Fruit fly (Drosophila melanogaster) whole organism, embryonic: Measurements from ENCODE around the gene CG42299.

Experiments
- Ada2b ChIP-seq: fragments of 200-800 bp; sonication (Bioruptor generic); IDR thresholded peaks from 2 replicates; pipeline ENCODE4 v1.3.6; 2022; ENCODE audit warnings: missing biosample characterization, missing genetic modification characterization
- CG10321 ChIP-seq: fragments of 200-800 bp; sonication (Bioruptor generic); IDR thresholded peaks from 2 replicates; pipeline ENCODE4 v1.3.6; 2022; ENCODE audit warnings: missing biosample characterization, missing genetic modification characterization
- CG10366 ChIP-seq: fragments of 200-800 bp; sonication (Bioruptor generic); IDR thresholded peaks from 2 replicates; pipeline ENCODE4 v1.3.6; 2022; ENCODE audit warnings: missing biosample characterization, missing genetic modification characterization
- CG12104 ChIP-seq: fragments of 200-800 bp; sonication (Bioruptor generic); optimal IDR thresholded peaks from 3 replicates; lab custom pipeline; 2016; ENCODE audit warnings: missing biosample characterization, missing genetic modification characterization
- CG1233 ChIP-seq: fragments of 200-800 bp; sonication (Bioruptor generic); optimal IDR thresholded peaks from 4 replicates; lab custom pipeline; 2018; ENCODE audit warnings: missing biosample characterization, mild to moderate bottlenecking, missing genetic modification characterization
- CG12659 ChIP-seq: fragments of 200-800 bp; sonication (Bioruptor generic); optimal IDR thresholded peaks from 3 replicates; lab custom pipeline; 2017; ENCODE audit warnings: mild to moderate bottlenecking, missing biosample characterization, missing genetic modification reagents, missing genetic modification characterization
- CG12942 ChIP-seq: fragments of 200-800 bp; sonication (Bioruptor generic); optimal IDR thresholded peaks from 3 replicates; lab custom pipeline; 2016; ENCODE audit warnings: missing biosample characterization, missing genetic modification characterization
- CG13424 ChIP-seq: fragments of 200-800 bp; sonication (Bioruptor generic); optimal IDR thresholded peaks from 2 replicates; lab custom pipeline; 2019; ENCODE audit warnings: missing biosample characterization, mild to moderate bottlenecking, missing genetic modification characterization, moderate library complexity
- CG13775 ChIP-seq: fragments of 200-800 bp; sonication (Bioruptor generic); optimal IDR thresholded peaks from 3 replicates; lab custom pipeline; 2017; ENCODE audit warnings: missing biosample characterization, mild to moderate bottlenecking, missing genetic modification characterization
- CG16779 ChIP-seq: fragments of 200-800 bp; sonication (Bioruptor generic); IDR thresholded peaks from 2 replicates; pipeline ENCODE4 v1.3.6; 2022; ENCODE audit warnings: missing biosample characterization, missing genetic modification characterization
- CG17385 ChIP-seq: fragments of 200-800 bp; sonication (Bioruptor generic); optimal IDR thresholded peaks from 3 replicates; lab custom pipeline; 2018; ENCODE audit warnings: missing biosample characterization, mild to moderate bottlenecking, missing genetic modification characterization
- CG17568 ChIP-seq: fragments of 200-800 bp; sonication (Bioruptor generic); optimal IDR thresholded peaks from 2 replicates; lab custom pipeline; 2018; ENCODE audit warnings: missing biosample characterization, mild to moderate bottlenecking, missing genetic modification characterization, moderate library complexity
- CG18619 ChIP-seq: fragments of 200-800 bp; sonication (Bioruptor generic); optimal IDR thresholded peaks from 3 replicates; lab custom pipeline; 2017; ENCODE audit warnings: missing biosample characterization, mild to moderate bottlenecking, missing genetic modification characterization
- CG18764 ChIP-seq: fragments of 200-800 bp; sonication (Bioruptor generic); optimal IDR thresholded peaks from 3 replicates; lab custom pipeline; 2016; ENCODE audit warnings: missing biosample characterization, missing genetic modification characterization
- CG2129 ChIP-seq: fragments of 200-800 bp; sonication (Bioruptor generic); IDR thresholded peaks from 2 replicates; pipeline ENCODE4 v1.3.6; 2022; ENCODE audit warnings: missing biosample characterization, missing genetic modification characterization; ENCODE audit not compliant: partially characterized antibody
- CG2678 ChIP-seq: fragments of 200-800 bp; sonication (Bioruptor generic); optimal IDR thresholded peaks from 3 replicates; lab custom pipeline; 2019; ENCODE audit warnings: missing biosample characterization, mild to moderate bottlenecking, missing genetic modification characterization, moderate library complexity
- CG3065 ChIP-seq: fragments of 200-800 bp; sonication (Bioruptor generic); optimal IDR thresholded peaks from 2 replicates; lab custom pipeline; 2016; ENCODE audit warnings: missing biosample characterization, missing genetic modification characterization
- CG3847 ChIP-seq: fragments of 200-800 bp; sonication (Bioruptor generic); IDR thresholded peaks from 2 replicates; pipeline ENCODE4 v1.3.6; 2022; ENCODE audit warnings: missing biosample characterization, missing genetic modification characterization
- CG3995 ChIP-seq: fragments of 200-800 bp; sonication (Bioruptor generic); optimal IDR thresholded peaks from 3 replicates; lab custom pipeline; 2016; ENCODE audit warnings: missing biosample characterization, missing genetic modification characterization
- CG42726 ChIP-seq: fragments of 200-800 bp; sonication (Bioruptor generic); IDR thresholded peaks from 2 replicates; pipeline ENCODE4 v1.3.6; 2022; ENCODE audit warnings: missing biosample characterization, missing genetic modification characterization; ENCODE audit not compliant: partially characterized antibody
- CG7372 ChIP-seq: fragments of 200-800 bp; sonication (Bioruptor generic); IDR thresholded peaks from 2 replicates; pipeline ENCODE4 v1.3.6; 2022; ENCODE audit warnings: missing biosample characterization, missing genetic modification characterization
- CG8478 ChIP-seq: fragments of >200 bp; optimal IDR thresholded peaks from 2 replicates; lab custom pipeline; 2018
- CG8924 ChIP-seq: fragments of 200-800 bp; optimal IDR thresholded peaks from 3 replicates; lab custom pipeline; 2019; ENCODE audit warnings: missing biosample characterization, mild to moderate bottlenecking, missing genetic modification characterization, moderate library complexity
- CrebB ChIP-seq: fragments of 200-800 bp; sonication (Bioruptor generic); optimal IDR thresholded peaks from 3 replicates; lab custom pipeline; 2018; ENCODE audit warnings: missing biosample characterization, mild to moderate bottlenecking, missing genetic modification characterization
- D19A ChIP-seq: fragments of 200-800 bp; optimal IDR thresholded peaks from 3 replicates; lab custom pipeline; 2019; ENCODE audit warnings: missing biosample characterization, mild to moderate bottlenecking, missing genetic modification characterization, moderate library complexity
- Drgx ChIP-seq: fragments of 200-800 bp; sonication (Bioruptor generic); IDR thresholded peaks from 2 replicates; pipeline ENCODE4 v1.3.6; 2022; ENCODE audit warnings: missing biosample characterization, missing genetic modification characterization
- HLH54F ChIP-seq: fragments of 200-800 bp; sonication (Bioruptor generic); optimal IDR thresholded peaks from 3 replicates; lab custom pipeline; 2016; ENCODE audit warnings: missing biosample characterization, missing genetic modification characterization
- Hey ChIP-seq: fragments of 200-800 bp; sonication (Bioruptor generic); optimal IDR thresholded peaks from 3 replicates; lab custom pipeline; 2018; ENCODE audit warnings: missing biosample characterization, mild to moderate bottlenecking, missing genetic modification characterization
- Hr51 ChIP-seq, 2 experiments: fragments of 200-800 bp; sonication (Bioruptor generic); optimal IDR thresholded peaks; 2 replicates in 1 of 2; 3 replicates in 1 of 2; lab custom pipeline; 2016 to 2018; ENCODE audit warnings: missing biosample characterization in 2 of 2, missing genetic modification characterization in 2 of 2, mild to moderate bottlenecking in 1 of 2, moderate library complexity in 1 of 2
- Lpt ChIP-seq: fragments of >200 bp; optimal IDR thresholded peaks from 2 replicates; lab custom pipeline; 2018; ENCODE audit warnings: missing biosample characterization, missing genetic modification characterization
- MESR4 ChIP-seq: fragments of 200-800 bp; sonication (Bioruptor generic); optimal IDR thresholded peaks from 2 replicates; lab custom pipeline; 2018; ENCODE audit warnings: missing biosample characterization, mild to moderate bottlenecking, missing genetic modification characterization, moderate library complexity
- Myb ChIP-seq: fragments of 200-800 bp; sonication (Bioruptor generic); optimal IDR thresholded peaks from 2 replicates; lab custom pipeline; 2016; ENCODE audit warnings: missing biosample characterization, missing genetic modification characterization
- Nf-YB ChIP-seq: fragments of 200-800 bp; sonication (Bioruptor generic); optimal IDR thresholded peaks from 3 replicates; lab custom pipeline; 2019; ENCODE audit warnings: missing biosample characterization, mild to moderate bottlenecking, missing genetic modification characterization, moderate library complexity
- Optix ChIP-seq: fragments of 200-800 bp; sonication (Bioruptor generic); IDR thresholded peaks from 3 replicates; pipeline ENCODE4 v1.3.6; 2022; ENCODE audit warnings: missing biosample characterization, missing genetic modification characterization
- Pdp1 ChIP-seq, 2 experiments: fragments of 200-800 bp; sonication (Bioruptor generic); optimal IDR thresholded peaks; 3 replicates each; lab custom pipeline; 2016; ENCODE audit warnings: missing biosample characterization in 2 of 2, missing genetic modification characterization in 2 of 2, mild to moderate bottlenecking in 1 of 2, moderate library complexity in 1 of 2
- ab ChIP-seq: fragments of 200-800 bp; sonication (Bioruptor generic); optimal IDR thresholded peaks from 2 replicates; lab custom pipeline; 2016; ENCODE audit warnings: missing biosample characterization, missing genetic modification characterization
- abd-A ChIP-seq: fragments of 200-800 bp; sonication (Bioruptor generic); optimal IDR thresholded peaks from 3 replicates; lab custom pipeline; 2019; ENCODE audit warnings: missing biosample characterization, mild to moderate bottlenecking, missing genetic modification characterization, moderate library complexity
- ase ChIP-seq: fragments of 200-800 bp; sonication (Bioruptor generic); IDR thresholded peaks from 3 replicates; pipeline ENCODE4 v1.3.6; 2022; ENCODE audit warnings: missing biosample characterization, missing genetic modification characterization
- ato ChIP-seq: fragments of 200-800 bp; sonication (Bioruptor generic); IDR thresholded peaks from 2 replicates; pipeline ENCODE4 v1.3.6; 2022; ENCODE audit warnings: missing biosample characterization, missing genetic modification characterization; ENCODE audit not compliant: partially characterized antibody
- cad ChIP-seq: fragments of >200 bp; optimal IDR thresholded peaks from 2 replicates; lab custom pipeline; 2017; ENCODE audit warnings: missing biosample characterization, missing genetic modification characterization
- cas ChIP-seq: fragments of 200-800 bp; sonication (Bioruptor generic); IDR thresholded peaks from 2 replicates; pipeline ENCODE4 v1.3.6; 2022; ENCODE audit warnings: missing biosample characterization, missing genetic modification characterization
- chn ChIP-seq: fragments of 200-800 bp; sonication (Bioruptor generic); optimal IDR thresholded peaks from 2 replicates; lab custom pipeline; 2016; ENCODE audit warnings: missing biosample characterization, missing genetic modification characterization
- ems ChIP-seq: fragments of 200-800 bp; sonication (Bioruptor generic); optimal IDR thresholded peaks from 3 replicates; lab custom pipeline; 2016; ENCODE audit warnings: missing biosample characterization, missing genetic modification characterization
- eyg ChIP-seq: fragments of 200-800 bp; sonication (Bioruptor generic); optimal IDR thresholded peaks from 3 replicates; lab custom pipeline; 2016; ENCODE audit warnings: missing biosample characterization, missing genetic modification characterization
- fd102C ChIP-seq: fragments of 200-800 bp; sonication (Bioruptor generic); optimal IDR thresholded peaks from 2 replicates; lab custom pipeline; 2018; ENCODE audit warnings: missing biosample characterization, mild to moderate bottlenecking, missing genetic modification characterization, moderate library complexity
- fru ChIP-seq: fragments of >200 bp; optimal IDR thresholded peaks from 2 replicates; lab custom pipeline; 2017
- klu ChIP-seq: fragments of 200-800 bp; sonication (Bioruptor generic); IDR thresholded peaks from 2 replicates; pipeline ENCODE4 v1.3.6; 2022; ENCODE audit warnings: missing biosample characterization, missing genetic modification characterization
- shn ChIP-seq: fragments of 200-800 bp; sonication (Bioruptor generic); optimal IDR thresholded peaks from 3 replicates; lab custom pipeline; 2016; ENCODE audit warnings: missing biosample characterization, missing genetic modification characterization
- slp2 ChIP-seq: fragments of 200-800 bp; sonication (Bioruptor generic); optimal IDR thresholded peaks from 2 replicates; lab custom pipeline; 2016; ENCODE audit warnings: missing biosample characterization, missing genetic modification characterization
- ssp ChIP-seq: fragments of 200-800 bp; sonication (Bioruptor generic); IDR thresholded peaks from 2 replicates; pipeline ENCODE4 v1.3.6; 2022; ENCODE audit warnings: missing biosample characterization, missing genetic modification characterization
- zen2 ChIP-seq: fragments of 200-800 bp; sonication (Bioruptor generic); IDR thresholded peaks from 3 replicates; pipeline ENCODE4 v1.3.6; 2022; ENCODE audit warnings: missing biosample characterization, missing genetic modification characterization; ENCODE audit not compliant: partially characterized antibody
- zfh2 ChIP-seq: fragments of 200-800 bp; sonication (Bioruptor generic); optimal IDR thresholded peaks from 2 replicates; lab custom pipeline; 2016; ENCODE audit warnings: missing biosample characterization, missing genetic modification characterization

CG42299 gene

dm6 chrX:15582853-15583252 lies 7.4 kb upstream of the CG42299 start, which contains the start of the genes CG9215 and CG8097 (continued):
- TF ChIP-seq CG2678 (no peak), abd-A (tag; lab: Kevin White, UChicago) (no peak), klu (GFP tag; lab: Robert Waterston, UW) (no peak), ems (no peak), shn (peak; percentile 47), CrebB (no peak), CG10366 (GFP tag; lab: Robert Waterston, UW) (no peak), CG8478 (lab: Kevin White, UChicago) (no peak), fd102C (GFP tag; lab: Kevin White, UChicago) (no peak), CG13775 (GFP tag; lab: Kevin White, UChicago) (peak; percentile 11), zfh2 (GFP tag; lab: Kevin White, UChicago) (peak; percentile 54), Drgx (no peak), CG18764 (no peak), ato (GFP tag; lab: Robert Waterston, UW) (peak; percentile 70), CG16779 (GFP tag; lab: Robert Waterston, UW) (no peak), CG13424 (peak; percentile 50), CG10321 (GFP tag; lab: Robert Waterston, UW) (no peak), CG3065 (GFP tag; lab: Kevin White, UChicago) (no peak), CG12659 (peak; percentile 57), chn (GFP tag; lab: Kevin White, UChicago) (peak; percentile 11), CG12942 (no peak), Myb (peak; percentile 47), Lpt (GFP tag; lab: Kevin White, UChicago) (no peak), CG17568 (no peak), slp2 (no peak), cad (GFP tag; lab: Kevin White, UChicago) (no peak), Nf-YB (GFP tag; lab: Kevin White, UChicago) (no peak), Hey (tag; lab: Kevin White, UChicago) (no peak), CG12104 (GFP tag; lab: Kevin White, UChicago) (peak; percentile 2), CG7372 (no peak), cas (GFP tag; lab: Robert Waterston, UW) (no peak), CG3847 (GFP tag; lab: Robert Waterston, UW) (peak; percentile 43), ssp (no peak), Ada2b (no peak), CG42726 (GFP tag; lab: Robert Waterston, UW) (peak; percentile 68; the same call in 1 of the 2 replicates), D19A (tag; lab: Kevin White, UChicago) (no peak), HLH54F (GFP tag; lab: Kevin White, UChicago) (peak; percentile 59), CG1233 (GFP tag; lab: Kevin White, UChicago) (peak; percentile 12), Optix (GFP tag; lab: Robert Waterston, UW) (no peak), eyg (GFP tag; lab: Kevin White, UChicago) (no peak), CG17385 (no peak), zen2 (GFP tag; lab: Robert Waterston, UW) (peak; percentile 79; the same call in 2 of the 3 replicates), CG8924 (tag; lab: Kevin White, UChicago) (peak; percentile 27), Hr51 (GFP tag; optimal IDR thresholded peaks at IDR 0.05; lab: Kevin White, UChicago) (peak in 1 of 2 experiments; percentile 9), CG18619 (no peak), ase (GFP tag; lab: Robert Waterston, UW) (no peak), fru (no peak), MESR4 (GFP tag; lab: Kevin White, UChicago) (peak; percentile 1), ab (GFP tag; lab: Kevin White, UChicago) (no peak), CG3995 (GFP tag; lab: Kevin White, UChicago) (peak; percentile 81), Pdp1 (GFP tag; optimal IDR thresholded peaks at IDR 0.05; lab: Kevin White, UChicago) (peak; percentile 12 to 42), CG2129 (GFP tag; lab: Robert Waterston, UW) (peak; percentile 95)
